Worm (Caenorhabditis elegans) whole organism, L3 larva: ENCODE measurements around the gene str-135.
A peak's percentile ranks its signal among the peaks of the same experiment; 100 is the strongest.

Source experiments
- R02D3.7 ChIP-seq: fragments of 150-350 bp; optimal IDR thresholded peaks from 2 replicates; lab custom pipeline; 2014; ENCODE audit warnings: missing biosample characterization, missing genetic modification characterization
- ZK546.5 ChIP-seq: sonication (generic microtip); optimal IDR thresholded peaks from 2 replicates; lab custom pipeline; 2017; ENCODE audit warnings: missing biosample characterization, missing genetic modification characterization
- aly-2 ChIP-seq: fragments of 150-350 bp; optimal IDR thresholded peaks from 2 replicates; lab custom pipeline; 2014; ENCODE audit warnings: missing biosample characterization, missing genetic modification characterization
- ama-1 ChIP-seq: fragments of 150-350 bp; optimal IDR thresholded peaks from 2 replicates; lab custom pipeline; 2018
- ceh-28 ChIP-seq: fragments of 150-350 bp; optimal IDR thresholded peaks from 2 replicates; lab custom pipeline; 2014; ENCODE audit warnings: missing biosample characterization, missing genetic modification reagents, missing genetic modification characterization
- ceh-9 ChIP-seq: sonication (generic microtip); optimal IDR thresholded peaks from 2 replicates; lab custom pipeline; 2018; ENCODE audit warnings: missing biosample characterization, missing genetic modification characterization
- daf-12 ChIP-seq: fragments of 150-350 bp; optimal IDR thresholded peaks from 2 replicates; lab custom pipeline; 2014; ENCODE audit warnings: missing biosample characterization, missing genetic modification reagents, missing genetic modification characterization
- egl-5 ChIP-seq: fragments of 150-350 bp; optimal IDR thresholded peaks from 2 replicates; lab custom pipeline; 2017; ENCODE audit warnings: missing biosample characterization, missing genetic modification reagents, missing genetic modification characterization, inconsistent platforms
- elt-1 ChIP-seq: fragments of 150-350 bp; optimal IDR thresholded peaks from 2 replicates; lab custom pipeline; 2014; ENCODE audit warnings: missing biosample characterization, missing genetic modification characterization
- elt-2 ChIP-seq: sonication (generic microtip); optimal IDR thresholded peaks from 2 replicates; lab custom pipeline; 2016; ENCODE audit warnings: missing genetic modification reagents, mild to moderate bottlenecking, missing genetic modification characterization, missing compliant biosample characterization
- elt-3 ChIP-seq, 3 experiments: fragments of 150-350 bp in 1 of 3; sonication (generic microtip) in 2 of 3; optimal IDR thresholded peaks; 2 replicates in 2 of 3; 4 replicates in 1 of 3; lab custom pipeline; 2014 to 2017; ENCODE audit warnings: missing biosample characterization in 3 of 3, missing genetic modification characterization in 3 of 3
- fkh-10 ChIP-seq: sonication (generic microtip); optimal IDR thresholded peaks from 2 replicates; lab custom pipeline; 2017; ENCODE audit warnings: missing biosample characterization, missing genetic modification reagents, missing genetic modification characterization
- fkh-2 ChIP-seq: fragments of 150-350 bp; optimal IDR thresholded peaks from 2 replicates; lab custom pipeline; 2014; ENCODE audit warnings: missing biosample characterization, missing genetic modification reagents, missing genetic modification characterization
- fos-1 ChIP-seq: fragments of 150-350 bp; optimal IDR thresholded peaks from 2 replicates; lab custom pipeline; 2014; ENCODE audit warnings: missing biosample characterization, missing genetic modification characterization
- hmg-11 ChIP-seq: sonication (generic microtip); optimal IDR thresholded peaks from 2 replicates; lab custom pipeline; 2016; ENCODE audit warnings: missing genetic modification characterization, missing compliant biosample characterization
- lin-15B ChIP-seq: fragments of 150-350 bp; optimal IDR thresholded peaks from 2 replicates; lab custom pipeline; 2014; ENCODE audit warnings: missing biosample characterization, missing genetic modification characterization
- lin-39 ChIP-seq: fragments of 150-350 bp; optimal IDR thresholded peaks from 2 replicates; lab custom pipeline; 2018; ENCODE audit warnings: missing biosample characterization, missing genetic modification reagents, missing genetic modification characterization
- lsy-12 ChIP-seq: sonication (generic microtip); optimal IDR thresholded peaks from 2 replicates; lab custom pipeline; 2016; ENCODE audit warnings: mild to moderate bottlenecking, missing genetic modification characterization, missing compliant biosample characterization
- mdl-1 ChIP-seq: fragments of 150-350 bp; optimal IDR thresholded peaks from 2 replicates; lab custom pipeline; 2014; ENCODE audit warnings: missing biosample characterization, missing genetic modification characterization
- nfya-1 ChIP-seq: sonication (generic microtip); optimal IDR thresholded peaks from 2 replicates; lab custom pipeline; 2017; ENCODE audit warnings: missing genetic modification characterization, mild to moderate bottlenecking, missing compliant biosample characterization, antibody characterized with exemption, moderate library complexity; ENCODE audit not compliant: insufficient read depth
- nhr-11 ChIP-seq: fragments of 150-350 bp; optimal IDR thresholded peaks from 2 replicates; lab custom pipeline; 2014; ENCODE audit warnings: missing biosample characterization, missing genetic modification characterization
- nhr-12 ChIP-seq: fragments of 150-350 bp; optimal IDR thresholded peaks from 2 replicates; lab custom pipeline; 2014; ENCODE audit warnings: missing biosample characterization, missing genetic modification characterization
- nhr-23 ChIP-seq: fragments of 150-350 bp; optimal IDR thresholded peaks from 2 replicates; lab custom pipeline; 2014; ENCODE audit warnings: missing biosample characterization, missing genetic modification reagents, missing genetic modification characterization
- nhr-237 ChIP-seq: fragments of 150-350 bp; optimal IDR thresholded peaks from 2 replicates; lab custom pipeline; 2014; ENCODE audit warnings: missing biosample characterization, missing genetic modification characterization
- nhr-25 ChIP-seq: sonication (generic microtip); optimal IDR thresholded peaks from 2 replicates; lab custom pipeline; 2017; ENCODE audit warnings: missing biosample characterization, missing genetic modification characterization
- nhr-43 ChIP-seq: sonication (generic microtip); optimal IDR thresholded peaks from 2 replicates; lab custom pipeline; 2016; ENCODE audit warnings: mild to moderate bottlenecking, missing genetic modification characterization, missing compliant biosample characterization; ENCODE audit not compliant: poor library complexity, severe bottlenecking
- nhr-76 ChIP-seq: fragments of 150-350 bp; sonication (generic microtip); optimal IDR thresholded peaks from 5 replicates; lab custom pipeline; 2014; ENCODE audit warnings: missing biosample characterization, missing genetic modification characterization
- nhr-77 ChIP-seq: fragments of 150-350 bp; optimal IDR thresholded peaks from 2 replicates; lab custom pipeline; 2014; ENCODE audit warnings: missing biosample characterization, missing genetic modification characterization
- pha-4 ChIP-seq: fragments of 150-350 bp; optimal IDR thresholded peaks from 2 replicates; lab custom pipeline; 2014; ENCODE audit warnings: missing biosample characterization, missing genetic modification reagents, missing genetic modification characterization
- pqm-1 ChIP-seq: fragments of 150-350 bp; optimal IDR thresholded peaks from 2 replicates; lab custom pipeline; 2017; ENCODE audit warnings: missing biosample characterization, missing genetic modification characterization, inconsistent platforms
- tbx-2 ChIP-seq: sonication (generic microtip); optimal IDR thresholded peaks from 2 replicates; lab custom pipeline; 2016; ENCODE audit warnings: mild to moderate bottlenecking, missing genetic modification characterization, missing compliant biosample characterization
- unc-39 ChIP-seq: sonication (generic microtip); optimal IDR thresholded peaks from 4 replicates; lab custom pipeline; 2017; ENCODE audit warnings: missing biosample characterization, missing genetic modification characterization
- zag-1 ChIP-seq: fragments of 150-350 bp; optimal IDR thresholded peaks from 2 replicates; lab custom pipeline; 2014; ENCODE audit warnings: missing biosample characterization, missing genetic modification characterization
- ztf-11 ChIP-seq: fragments of 150-350 bp; optimal IDR thresholded peaks from 2 replicates; lab custom pipeline; 2014; ENCODE audit warnings: missing biosample characterization, missing genetic modification characterization
- ztf-4 ChIP-seq: fragments of 150-350 bp; optimal IDR thresholded peaks from 2 replicates; lab custom pipeline; 2014; ENCODE audit warnings: missing biosample characterization, missing genetic modification characterization

The str-135 gene

DNA sequence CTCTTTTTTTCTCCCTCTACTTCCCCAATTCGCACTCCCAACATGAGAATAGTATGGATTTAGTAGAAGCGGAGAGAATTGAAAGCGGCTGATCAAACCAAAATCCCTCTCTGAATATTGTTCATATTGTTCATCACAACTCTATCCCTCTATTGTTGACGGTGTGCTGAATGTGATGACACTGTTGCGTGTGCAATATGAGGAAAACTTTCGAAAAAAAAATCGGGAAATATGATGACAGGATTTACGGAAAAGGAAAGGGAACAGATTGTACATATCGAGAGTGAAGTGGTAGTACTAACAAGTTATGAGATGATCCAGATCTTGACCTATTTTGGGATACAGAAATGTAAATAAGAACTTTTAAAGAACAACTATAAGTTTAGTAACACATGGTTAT, 15.2 kb upstream of the str-135 start, which contains the start of gene smex-1:
Gene smex-1 (minus strand): TSS at position 101 of the 400 bp plus-strand sequence.
- TF ChIP-seq ZK546.5 (no peak), lsy-12 (tag; lab: Kevin White, UChicago) (no peak), R02D3.7 (tag; lab: Kevin White, UChicago) (no peak), tbx-2 (tag; lab: Kevin White, UChicago) (no peak), nhr-12 (tag; lab: Kevin White, UChicago) (no peak), nhr-23 (tag; lab: Kevin White, UChicago) (no peak), pha-4 (tag; lab: Kevin White, UChicago) (no peak), ztf-11 (no peak), egl-5 (tag; lab: Kevin White, UChicago) (no peak), zag-1 (tag; lab: Kevin White, UChicago) (no peak), mdl-1 (tag; lab: Kevin White, UChicago) (no peak), nhr-25 (tag; lab: Kevin White, UChicago) (no peak), pqm-1 (tag; lab: Kevin White, UChicago) (no peak), elt-1 (tag; lab: Kevin White, UChicago) (no peak), nhr-76 (tag; lab: Kevin White, UChicago) (no peak), fkh-2 (tag; lab: Kevin White, UChicago) (no peak), daf-12 (tag; lab: Kevin White, UChicago) (no peak), nhr-77 (no peak), nhr-43 (tag; lab: Kevin White, UChicago) (no peak)

DNA sequence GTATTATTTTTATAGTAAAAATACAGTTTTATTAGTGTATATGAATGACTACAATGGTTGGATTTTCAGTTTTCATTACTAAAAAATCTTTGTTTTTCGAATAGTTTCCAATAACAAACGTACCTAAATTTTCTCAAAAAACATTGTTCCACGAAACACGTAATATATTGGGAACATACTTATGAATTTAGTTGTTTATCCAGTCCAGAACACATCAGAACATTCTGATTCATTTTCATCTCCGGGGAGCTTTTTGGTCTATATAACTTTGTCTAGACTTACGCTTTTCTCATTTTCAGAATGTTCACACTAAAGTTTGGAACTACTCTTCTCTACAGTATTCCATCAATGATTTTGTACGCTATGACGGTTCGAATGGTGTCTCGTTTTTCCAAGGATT, 11.1 kb upstream of the str-135 start, which contains the start of gene srg-33:
Gene srg-33 (plus strand): TSS at position 301 of the 400 bp plus-strand sequence.
- TF ChIP-seq nhr-237 (tag; lab: Kevin White, UChicago): no peak
- TF ChIP-seq lsy-12 (tag; lab: Kevin White, UChicago): no peak
- TF ChIP-seq fkh-10 (GFP tag; lab: Kevin White, UChicago): no peak
- no peak for TF ChIP-seq nhr-11
- no peak for TF ChIP-seq ztf-11
- no peak for TF ChIP-seq pha-4 (tag; lab: Kevin White, UChicago)
- TF ChIP-seq lin-15B (tag; lab: Kevin White, UChicago): no peak
- TF ChIP-seq elt-1 (tag; lab: Kevin White, UChicago): no peak
- no peak for TF ChIP-seq ama-1 (lab: Kevin White, UChicago)
- no peak for TF ChIP-seq nhr-12 (tag; lab: Kevin White, UChicago)
- TF ChIP-seq fos-1: no peak
- TF ChIP-seq tbx-2 (tag; lab: Kevin White, UChicago): no peak
- no peak for TF ChIP-seq zag-1 (tag; lab: Kevin White, UChicago)
- TF ChIP-seq ceh-28: no peak
- TF ChIP-seq unc-39 (tag; lab: Kevin White, UChicago): no peak
- TF ChIP-seq ztf-4 (tag; lab: Kevin White, UChicago): no peak
- TF ChIP-seq aly-2 (tag; lab: Kevin White, UChicago): no peak
- TF ChIP-seq ceh-9 (tag; lab: Kevin White, UChicago): no peak
- TF ChIP-seq, all 47 proteins: peak for 0

DNA sequence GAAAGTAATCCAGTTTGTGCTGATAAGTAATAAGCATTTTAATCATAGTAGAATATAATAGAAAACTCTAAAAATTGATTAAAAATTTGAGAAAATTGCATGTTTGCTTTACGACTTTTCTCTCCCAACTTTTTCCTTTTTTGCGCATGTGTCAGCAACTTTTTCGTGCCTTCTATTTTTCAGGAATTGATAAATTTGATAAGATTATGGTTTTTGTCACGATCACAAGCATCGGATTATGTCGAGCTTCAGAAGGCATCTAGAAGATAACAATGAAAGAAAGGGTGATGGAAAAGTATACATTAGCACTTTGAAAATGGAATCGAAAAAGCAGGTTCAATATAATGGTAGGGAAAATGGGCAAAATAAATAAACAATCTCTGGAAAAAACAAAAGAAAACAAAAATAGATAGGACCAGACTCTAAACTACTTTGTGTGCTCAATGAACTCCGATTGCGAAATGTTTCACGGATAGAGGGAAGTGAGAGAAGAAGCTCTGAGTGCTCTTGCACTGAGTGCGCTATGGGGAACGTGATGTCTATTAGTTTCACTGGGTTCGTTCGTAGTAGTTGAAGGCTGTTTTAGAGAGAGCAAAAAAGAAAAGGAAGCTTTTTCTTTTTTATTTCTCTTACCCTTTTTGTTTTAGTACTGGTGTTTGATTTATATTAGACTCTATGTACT, 7.6 kb upstream of the str-135 start:
- TF ChIP-seq fkh-10 (GFP tag; lab: Kevin White, UChicago) (no peak), hmg-11 (no peak), lin-39 (tag; lab: Kevin White, UChicago) (peak; percentile 63), nhr-76 (tag; lab: Kevin White, UChicago) (no peak), pqm-1 (tag; lab: Kevin White, UChicago) (peak; percentile 17), nfya-1 (tag; lab: Kevin White, UChicago) (peak; percentile 51), ama-1 (lab: Kevin White, UChicago) (no peak), elt-1 (tag; lab: Kevin White, UChicago) (no peak), unc-39 (tag; lab: Kevin White, UChicago) (no peak), nhr-23 (tag; lab: Kevin White, UChicago) (no peak), ztf-11 (no peak), elt-3 (tag; optimal IDR thresholded peaks at IDR 0.05; lab: Kevin White, UChicago) (no peak), R02D3.7 (tag; lab: Kevin White, UChicago) (no peak), elt-2 (tag; lab: Kevin White, UChicago) (peak; percentile 67), nhr-12 (tag; lab: Kevin White, UChicago) (no peak)
